Worm (Caenorhabditis elegans) whole organism, L4/young adult: ENCODE data around the gene spp-16.

Source experiments
- W03F9.2 ChIP-seq: fragments of 150-350 bp; optimal IDR thresholded peaks from 2 replicates; lab custom pipeline; 2014; ENCODE audit warnings: missing biosample characterization, missing genetic modification characterization
- dao-5 ChIP-seq: sonication (generic microtip); optimal IDR thresholded peaks from 2 replicates; lab custom pipeline; 2016; ENCODE audit warnings: missing genotype, missing genetic modification characterization, moderate library complexity, missing compliant biosample characterization
- him-1 ChIP-seq: sonication (generic microtip); optimal IDR thresholded peaks from 2 replicates; lab custom pipeline; 2016; ENCODE audit warnings: missing genotype, missing genetic modification reagents, missing genetic modification characterization, missing compliant biosample characterization

spp-16 gene

ce11 chrV:10901125-10901524 is at the start of gene spp-16:
TSS of gene spp-16 (minus strand) at chrV:10901303.
- no peak for TF ChIP-seq him-1 (tag; lab: Kevin White, UChicago)
- TF ChIP-seq W03F9.2 (tag; lab: Kevin White, UChicago) = no peak
- TF ChIP-seq dao-5 (tag; lab: Kevin White, UChicago) = no peak

DNA sequence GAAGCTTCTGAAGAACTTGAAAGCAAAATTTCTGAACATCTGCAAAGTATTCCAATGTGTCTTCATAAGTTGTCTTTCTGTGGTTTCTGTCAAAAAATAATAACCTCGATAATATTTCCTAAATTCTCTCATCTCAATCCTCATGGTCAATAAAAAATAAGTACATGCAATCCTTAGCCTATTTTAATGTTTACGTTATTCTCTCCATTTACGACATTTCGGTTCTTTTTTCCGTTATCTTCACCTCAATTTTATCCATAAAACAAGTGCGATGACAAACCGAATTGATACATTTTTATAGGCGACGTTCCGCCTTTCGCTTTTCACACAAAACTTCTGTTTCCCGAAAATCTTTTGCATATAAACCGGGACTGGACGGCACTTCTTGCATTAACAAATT is 48.4 kb upstream of the spp-16 start, which contains the start of gene col-153:
Gene col-153, plus strand, starts transcription at position 301 of the 400 bp plus-strand sequence.
- TF ChIP-seq W03F9.2 (tag; lab: Kevin White, UChicago) (no peak), dao-5 (tag; lab: Kevin White, UChicago) (no peak), him-1 (tag; lab: Kevin White, UChicago) (no peak)

DNA sequence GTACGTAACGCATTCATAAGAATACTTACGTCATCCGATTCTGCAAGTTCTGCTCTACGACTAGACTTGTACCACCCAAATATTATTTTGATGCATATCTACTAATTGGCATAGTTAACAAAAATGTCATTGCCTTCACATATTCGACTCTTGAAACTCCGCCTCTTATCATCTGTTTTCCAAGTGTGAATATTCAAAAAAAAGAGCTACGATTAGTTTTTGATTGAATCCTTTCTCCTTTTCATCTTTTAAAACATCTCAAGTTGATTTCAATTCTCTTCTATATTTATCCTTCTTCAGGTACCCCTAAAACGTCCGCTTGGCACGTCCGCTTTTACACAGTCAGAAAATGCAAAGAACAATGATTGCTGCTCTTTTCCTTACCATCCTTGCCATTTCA is 46.8 kb upstream of the spp-16 start, which contains the start of gene F17C11.2:
Gene F17C11.2, plus strand, starts transcription at position 301 of the 400 bp plus-strand sequence.
- TF ChIP-seq him-1 (tag; lab: Kevin White, UChicago) (no peak), dao-5 (tag; lab: Kevin White, UChicago) (no peak), W03F9.2 (tag; lab: Kevin White, UChicago) (no peak)

DNA sequence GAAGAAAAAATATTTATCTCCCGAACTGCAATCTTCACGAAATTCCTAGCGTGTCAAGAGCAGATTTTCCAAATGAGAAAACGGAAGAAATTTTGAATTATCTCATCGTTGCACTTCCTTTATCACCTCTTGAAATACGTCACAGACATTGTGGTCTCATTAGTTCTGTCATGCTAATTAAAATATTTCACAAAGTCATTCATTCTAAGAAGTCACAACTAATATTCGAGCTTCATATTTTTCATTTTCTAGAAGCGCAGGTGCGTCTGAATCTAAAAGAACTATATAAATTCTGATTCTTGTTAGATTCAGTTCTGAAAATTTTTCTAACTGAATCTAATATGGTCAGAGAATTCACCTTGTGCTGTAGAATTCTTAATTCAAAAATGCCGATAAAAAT is 46.1 kb upstream of the spp-16 start:
- TF ChIP-seq him-1 (tag; lab: Kevin White, UChicago) (no peak), W03F9.2 (tag; lab: Kevin White, UChicago) (no peak), dao-5 (tag; lab: Kevin White, UChicago) (no peak)

ce11 chrV:10944903-10945302 is 43.8 kb upstream of the spp-16 start:
- TF ChIP-seq him-1 (tag; lab: Kevin White, UChicago) (no peak), W03F9.2 (tag; lab: Kevin White, UChicago) (no peak), dao-5 (tag; lab: Kevin White, UChicago) (no peak)

DNA sequence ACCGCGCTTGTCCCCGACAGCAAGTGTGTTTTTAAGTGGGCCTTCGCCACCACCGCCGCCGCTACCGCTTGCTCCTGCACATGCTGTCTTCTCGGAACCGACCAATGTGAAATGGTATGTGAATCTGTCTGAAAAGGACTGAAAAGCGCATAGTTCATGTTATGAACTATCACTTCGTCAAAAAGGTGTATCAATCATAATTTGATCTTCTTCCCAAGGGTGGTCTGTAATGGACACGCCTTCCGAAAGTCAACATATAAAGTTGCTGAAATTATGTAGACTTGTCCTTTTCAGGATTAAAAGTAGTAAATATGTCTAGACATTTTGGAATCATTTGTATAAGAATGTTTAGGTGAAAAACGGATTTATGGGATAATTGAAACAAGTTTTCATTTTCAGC is 41.1 kb upstream of the spp-16 start, which contains the start of gene zip-9:
Gene zip-9, plus strand, starts transcription at position 301 of the 400 bp plus-strand sequence.
- TF ChIP-seq him-1 (tag; lab: Kevin White, UChicago) = no peak
- no peak for TF ChIP-seq W03F9.2 (tag; lab: Kevin White, UChicago)
- TF ChIP-seq dao-5 (tag; lab: Kevin White, UChicago) = no peak

DNA sequence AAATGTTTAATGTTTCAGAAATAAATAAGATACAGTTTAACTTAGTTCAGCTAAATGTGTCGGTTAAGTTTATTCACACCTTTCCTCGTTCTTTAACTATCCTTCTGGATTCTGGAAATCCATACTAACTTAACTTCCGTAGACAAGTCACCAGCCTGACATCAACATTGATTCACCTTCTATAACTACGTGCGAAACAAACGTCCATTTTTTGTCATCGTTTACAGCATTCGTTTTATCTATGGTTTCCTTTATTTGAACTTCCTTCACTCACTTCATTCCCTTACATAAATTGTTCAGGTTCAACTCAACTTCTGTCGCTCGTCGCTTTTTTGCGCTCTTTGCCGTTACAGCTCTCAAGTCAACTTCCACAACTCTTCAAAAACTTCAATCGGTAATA is 40.0 kb upstream of the spp-16 start, which contains the start of gene F17C11.26:
Gene F17C11.26, plus strand, starts transcription at position 301 of the 400 bp plus-strand sequence.
- no peak for TF ChIP-seq him-1 (tag; lab: Kevin White, UChicago)
- TF ChIP-seq W03F9.2 (tag; lab: Kevin White, UChicago) = no peak
- TF ChIP-seq dao-5 (tag; lab: Kevin White, UChicago) = no peak

DNA sequence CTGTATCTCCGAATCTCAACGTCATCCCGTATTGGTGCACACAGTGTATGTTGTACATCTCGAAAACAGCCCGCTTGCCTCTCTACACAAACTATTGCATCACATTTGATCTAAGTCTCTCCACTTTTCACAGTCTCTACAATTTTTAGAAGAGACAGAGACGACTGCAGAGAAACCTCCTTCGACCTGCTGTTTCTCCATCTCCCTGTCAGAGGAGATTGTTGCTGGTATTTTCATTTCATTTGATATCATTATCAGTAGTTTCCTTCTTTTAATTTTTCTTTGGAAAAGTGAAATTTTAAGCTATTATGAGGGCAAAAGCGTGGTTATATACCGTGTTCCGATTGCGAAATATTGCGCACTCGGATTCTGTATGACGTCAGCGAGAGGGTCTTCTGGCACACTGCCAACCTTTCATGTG is 39.5 kb upstream of the spp-16 start:
- TF ChIP-seq dao-5 (tag; lab: Kevin White, UChicago) (no peak), W03F9.2 (tag; lab: Kevin White, UChicago) (peak; percentile 19)

ce11 chrV:10939990-10940570 is 39.0 kb upstream of the spp-16 start:
- TF ChIP-seq him-1 (tag; lab: Kevin White, UChicago) (no peak), W03F9.2 (tag; lab: Kevin White, UChicago) (no peak), dao-5 (tag; lab: Kevin White, UChicago) (no peak)

DNA sequence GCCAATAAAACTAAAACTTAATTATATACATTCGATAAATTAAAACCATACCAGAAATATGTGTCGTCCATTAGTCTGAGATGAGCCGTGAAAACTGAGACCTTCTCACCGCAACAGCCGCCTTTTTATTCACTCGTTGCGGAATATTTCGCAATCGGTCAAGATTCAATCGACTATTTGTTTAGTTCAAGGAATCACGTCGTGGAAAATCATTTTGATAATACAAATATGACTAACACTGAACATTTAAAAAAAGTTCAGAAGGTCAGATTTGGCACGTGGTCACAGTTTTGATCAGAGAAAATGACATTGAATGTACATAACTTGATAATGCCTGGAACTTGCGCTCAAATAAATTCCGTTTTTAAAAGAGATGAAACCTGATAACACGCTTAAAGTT is 37.6 kb upstream of the spp-16 start, which contains the start of gene F17C11.11:
Gene F17C11.11, minus strand, starts transcription at position 79 of the 400 bp plus-strand sequence.
- TF ChIP-seq dao-5 (tag; lab: Kevin White, UChicago) (no peak), him-1 (tag; lab: Kevin White, UChicago) (no peak), W03F9.2 (tag; lab: Kevin White, UChicago) (no peak)

DNA sequence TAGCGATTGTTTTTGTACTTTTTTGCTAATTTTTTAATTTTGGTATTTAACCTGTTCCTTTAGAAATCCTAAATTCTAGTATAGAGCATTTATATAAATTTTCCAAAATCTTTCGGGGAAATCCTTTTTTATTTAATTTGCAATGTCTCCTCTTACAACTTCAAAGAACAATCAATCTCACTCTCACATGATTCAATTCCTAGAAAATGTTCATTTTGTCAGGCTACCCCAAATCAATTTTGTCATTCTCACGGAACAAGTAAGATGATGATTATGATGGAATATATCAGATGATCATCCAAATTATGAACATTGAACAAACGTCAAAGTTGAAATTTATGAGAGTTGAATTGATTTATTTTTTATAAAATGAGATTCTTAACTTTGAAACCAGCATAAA is 36.2 kb upstream of the spp-16 start:
- no peak for TF ChIP-seq him-1 (tag; lab: Kevin White, UChicago)
- TF ChIP-seq W03F9.2 (tag; lab: Kevin White, UChicago) = peak; percentile 10
- no peak for TF ChIP-seq dao-5 (tag; lab: Kevin White, UChicago)

DNA sequence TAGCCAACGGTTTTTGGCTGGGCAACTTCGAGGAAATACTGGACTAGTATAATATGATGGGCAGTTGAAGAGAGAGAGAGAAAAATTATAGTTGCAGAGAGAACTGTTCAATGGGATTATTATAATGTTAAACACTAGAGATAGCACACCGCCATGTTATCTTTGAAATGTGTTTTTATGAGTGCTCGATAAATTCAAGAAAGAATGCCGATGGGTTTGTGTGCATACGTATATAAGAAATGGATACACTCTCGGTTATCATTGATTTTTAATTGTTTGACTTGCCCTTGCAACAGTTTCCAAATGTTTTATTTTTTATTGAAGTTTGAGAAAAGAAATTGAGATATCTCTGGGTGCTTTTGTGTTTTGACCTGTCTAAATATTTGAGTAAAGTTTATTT is 35.6 kb upstream of the spp-16 start, which contains the start of gene F17C11.12:
Gene F17C11.12, minus strand, starts transcription at position 240 of the 400 bp plus-strand sequence.
- no peak for TF ChIP-seq dao-5 (tag; lab: Kevin White, UChicago)

ce11 chrV:10932411-10932810 is 31.3 kb upstream of the spp-16 start, which contains the start of gene F58B4.5:
TSS of gene F58B4.5 (plus strand) at chrV:10932693.
- TF ChIP-seq dao-5 (tag; lab: Kevin White, UChicago) = no peak
- TF ChIP-seq him-1 (tag; lab: Kevin White, UChicago) = no peak
- peak; percentile 21 for TF ChIP-seq W03F9.2 (tag; lab: Kevin White, UChicago)

DNA sequence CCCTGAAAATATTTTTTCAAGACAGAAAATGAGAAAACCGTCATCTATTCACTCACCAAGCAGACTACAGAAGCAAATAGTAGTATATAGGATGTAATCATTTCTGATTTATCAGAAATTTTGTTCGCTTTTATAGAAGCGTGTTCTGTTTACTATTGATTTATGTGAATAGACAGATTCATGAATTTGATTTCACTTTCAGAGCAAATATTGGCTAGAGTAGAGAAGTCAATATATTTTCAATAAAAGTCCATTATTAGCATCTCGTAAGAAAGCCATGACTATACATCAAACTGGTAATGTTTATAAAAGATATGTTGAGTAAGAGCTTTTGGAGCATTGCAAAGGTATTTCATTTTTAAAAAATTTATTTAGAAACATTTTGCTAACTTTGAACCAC is 30.1 kb upstream of the spp-16 start, which contains the start of gene scvp-1:
Gene scvp-1, minus strand, starts transcription at position 101 of the 400 bp plus-strand sequence.
- TF ChIP-seq W03F9.2 (tag; lab: Kevin White, UChicago) = no peak
- TF ChIP-seq him-1 (tag; lab: Kevin White, UChicago) = no peak
- TF ChIP-seq dao-5 (tag; lab: Kevin White, UChicago) = no peak
